Worm (Caenorhabditis elegans) whole organism, young adult: Measurements from ENCODE around the gene srlf-31.

Experiments used
- B0019.2 ChIP-seq: fragments of 200-800 bp; sonication (Bioruptor generic); conservative IDR thresholded peaks from 2 replicates; pipeline ENCODE4 v1.3.6; 2022; ENCODE audit warnings: missing genetic modification reagents, missing genetic modification characterization, missing compliant biosample characterization
- ama-1 ChIP-seq, 3 experiments: fragments of 150-350 bp in 1 of 3; sonication (generic microtip) in 2 of 3; optimal IDR thresholded peaks; 2 replicates each; lab custom pipeline; 2014 to 2018; ENCODE audit warnings: missing biosample characterization in 2 of 3, missing genetic modification characterization in 2 of 3, missing genetic modification reagents in 2 of 3
- bed-1 ChIP-seq: fragments of 200-800 bp; sonication (Bioruptor generic); IDR thresholded peaks from 2 replicates; pipeline ENCODE4 v1.3.6; 2022; ENCODE audit warnings: missing genetic modification reagents, missing genetic modification characterization, missing compliant biosample characterization
- efl-1 ChIP-seq: fragments of 150-350 bp; optimal IDR thresholded peaks from 2 replicates; lab custom pipeline; 2014; ENCODE audit warnings: missing biosample characterization, missing genetic modification reagents, missing genetic modification characterization
- madf-3 ChIP-seq: fragments of 200-800 bp; sonication (Bioruptor generic); IDR thresholded peaks from 2 replicates; pipeline ENCODE4 v1.3.6; 2022; ENCODE audit warnings: missing genetic modification reagents, missing genetic modification characterization, missing compliant biosample characterization
- nfyb-1 ChIP-seq: fragments of 200-800 bp; sonication (Bioruptor generic); IDR thresholded peaks from 2 replicates; pipeline ENCODE4 v1.3.6; 2022; ENCODE audit warnings: missing genetic modification reagents, missing genetic modification characterization, missing compliant biosample characterization
- pbrm-1 ChIP-seq: fragments of 200-800 bp; sonication (Bioruptor generic); IDR thresholded peaks from 2 replicates; pipeline ENCODE4 v1.3.6; 2022; ENCODE audit warnings: missing genetic modification reagents, missing genetic modification characterization, missing compliant biosample characterization
- zim-3 ChIP-seq: sonication (generic microtip); optimal IDR thresholded peaks from 2 replicates; lab custom pipeline; 2017; ENCODE audit warnings: mild to moderate bottlenecking, missing genetic modification characterization, moderate library complexity, missing compliant biosample characterization

DNA sequence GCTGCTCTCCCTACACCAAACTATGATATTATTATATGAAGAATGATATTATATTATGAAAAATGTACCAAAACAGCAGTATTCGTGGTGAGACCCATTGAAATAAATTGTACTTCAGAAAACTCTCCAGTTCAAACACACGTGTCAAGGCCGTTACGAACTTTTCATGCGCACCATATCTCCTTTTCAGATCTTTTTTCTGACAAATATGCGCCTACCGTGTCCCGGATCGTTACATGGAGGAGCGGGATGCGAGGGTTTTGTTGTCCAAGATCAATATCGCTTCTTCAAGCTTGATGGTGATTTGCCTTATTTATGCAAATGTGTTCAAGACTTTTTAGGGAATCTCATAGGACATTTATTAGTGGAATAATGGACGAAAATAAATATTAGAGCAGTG is 19.3 kb downstream of the srlf-31 start:
- TF ChIP-seq efl-1 (GFP tag; lab: Kevin White, UChicago) (no peak), pbrm-1 (no peak), zim-3 (no peak), B0019.2 (GFP tag; lab: Robert Waterston, UW) (no peak), bed-1 (no peak), nfyb-1 (GFP tag; lab: Robert Waterston, UW) (no peak), ama-1 (optimal IDR thresholded peaks at IDR 0.05; lab: Kevin White, UChicago) (no peak), ama-1 (GFP tag; optimal IDR thresholded peaks at IDR 0.05; lab: Kevin White, UChicago) (no peak), madf-3 (GFP tag; lab: Robert Waterston, UW) (no peak)
